Worm (Caenorhabditis elegans) whole organism, young adult: ENCODE results near the gene C25H3.10.

ENCODE experiments used
- B0019.2 ChIP-seq: fragments of 200-800 bp; sonication (Bioruptor generic); conservative IDR thresholded peaks from 2 replicates; pipeline ENCODE4 v1.3.6; 2022; ENCODE audit warnings: missing genetic modification reagents, missing genetic modification characterization, missing compliant biosample characterization
- C06A6.2 ChIP-seq: fragments of 200-800 bp; sonication (Bioruptor generic); conservative IDR thresholded peaks from 2 replicates; pipeline ENCODE4 v1.3.6; 2022; ENCODE audit warnings: missing genetic modification characterization, missing compliant biosample characterization
- F22D6.2 ChIP-seq: sonication (generic microtip); optimal IDR thresholded peaks from 2 replicates; lab custom pipeline; 2016; ENCODE audit warnings: mild to moderate bottlenecking, missing genetic modification characterization, missing compliant biosample characterization
- F23B12.7 ChIP-seq: sonication (generic microtip); optimal IDR thresholded peaks from 2 replicates; lab custom pipeline; 2017; ENCODE audit warnings: missing genetic modification characterization, mild to moderate bottlenecking, missing compliant biosample characterization, antibody characterized with exemption, moderate library complexity; ENCODE audit not compliant: insufficient read depth
- F37B4.10 ChIP-seq: fragments of 200-800 bp; sonication (Bioruptor generic); IDR thresholded peaks from 2 replicates; pipeline ENCODE4 v1.3.6; 2022; ENCODE audit warnings: missing genetic modification characterization, missing compliant biosample characterization
- F49E8.2 ChIP-seq: sonication (generic microtip); optimal IDR thresholded peaks from 3 replicates; lab custom pipeline; 2017; ENCODE audit warnings: missing genetic modification characterization, mild to moderate bottlenecking, missing compliant biosample characterization, antibody characterized with exemption, moderate library complexity; ENCODE audit not compliant: insufficient read depth
- K11D2.4 ChIP-seq: fragments of 200-800 bp; sonication (Bioruptor generic); IDR thresholded peaks from 2 replicates; pipeline ENCODE4 v1.3.6; 2022; ENCODE audit warnings: missing genetic modification reagents, missing genetic modification characterization, missing compliant biosample characterization
- Y79H2A.3 ChIP-seq: fragments of 200-800 bp; sonication (Bioruptor generic); conservative IDR thresholded peaks from 2 replicates; pipeline ENCODE4 v1.3.6; 2022; ENCODE audit warnings: missing genetic modification reagents, missing genetic modification characterization, missing compliant biosample characterization
- Y95B8A.8 ChIP-seq: fragments of 200-800 bp; sonication (Bioruptor generic); IDR thresholded peaks from 2 replicates; pipeline ENCODE4 v1.3.6; 2022; ENCODE audit warnings: missing genetic modification reagents, missing genetic modification characterization, missing compliant biosample characterization
- ZK185.1 ChIP-seq: sonication (generic microtip); optimal IDR thresholded peaks from 2 replicates; lab custom pipeline; 2016; ENCODE audit warnings: mild to moderate bottlenecking, missing genetic modification characterization, missing compliant biosample characterization; ENCODE audit not compliant: poor library complexity, severe bottlenecking
- ama-1 ChIP-seq, 3 experiments: fragments of 150-350 bp in 1 of 3; sonication (generic microtip) in 2 of 3; optimal IDR thresholded peaks; 2 replicates each; lab custom pipeline; 2014 to 2018; ENCODE audit warnings: missing biosample characterization in 2 of 3, missing genetic modification characterization in 2 of 3, missing genetic modification reagents in 2 of 3
- athp-1 ChIP-seq: sonication (generic microtip); optimal IDR thresholded peaks from 2 replicates; lab custom pipeline; 2017; ENCODE audit warnings: mild to moderate bottlenecking, missing genetic modification characterization, missing compliant biosample characterization
- bed-2 ChIP-seq: fragments of 200-800 bp; sonication (Bioruptor generic); IDR thresholded peaks from 2 replicates; pipeline ENCODE4 v1.3.6; 2022; ENCODE audit warnings: missing genetic modification reagents, missing genetic modification characterization, missing compliant biosample characterization
- ceh-100 ChIP-seq: fragments of 200-800 bp; sonication (Bioruptor generic); IDR thresholded peaks from 2 replicates; pipeline ENCODE4 v1.3.6; 2022; ENCODE audit warnings: missing genetic modification reagents, missing genetic modification characterization, missing compliant biosample characterization
- ceh-27 ChIP-seq: fragments of 200-800 bp; sonication (Bioruptor generic); optimal IDR thresholded peaks from 2 replicates; lab custom pipeline; 2018; ENCODE audit warnings: mild to moderate bottlenecking, missing genetic modification characterization, moderate library complexity, missing compliant biosample characterization
- ceh-40 ChIP-seq: fragments of 200-800 bp; sonication (Bioruptor generic); IDR thresholded peaks from 2 replicates; pipeline ENCODE4 v1.3.6; 2022; ENCODE audit warnings: missing genetic modification characterization, missing compliant biosample characterization
- ceh-91 ChIP-seq: fragments of 200-800 bp; sonication (Bioruptor generic); IDR thresholded peaks from 2 replicates; pipeline ENCODE4 v1.3.6; 2022; ENCODE audit warnings: missing genetic modification reagents, missing genetic modification characterization, missing compliant biosample characterization
- chd-7 ChIP-seq: sonication (generic microtip); optimal IDR thresholded peaks from 2 replicates; lab custom pipeline; 2016; ENCODE audit warnings: mild to moderate bottlenecking, missing genetic modification characterization, moderate library complexity, missing compliant biosample characterization
- die-1 ChIP-seq: sonication (generic microtip); optimal IDR thresholded peaks from 2 replicates; lab custom pipeline; 2016; ENCODE audit warnings: missing genotype, mild to moderate bottlenecking, missing genetic modification characterization, missing compliant biosample characterization
- egl-18 ChIP-seq: fragments of 200-800 bp; sonication (Bioruptor generic); IDR thresholded peaks from 2 replicates; pipeline ENCODE4 v1.3.6; 2022; ENCODE audit warnings: missing genetic modification reagents, missing genetic modification characterization, missing compliant biosample characterization
- fkh-3 ChIP-seq: sonication (generic microtip); optimal IDR thresholded peaks from 2 replicates; lab custom pipeline; 2016; ENCODE audit warnings: mild to moderate bottlenecking, missing genetic modification characterization, missing compliant biosample characterization
- hlh-26 ChIP-seq: fragments of 200-800 bp; sonication (Bioruptor generic); conservative IDR thresholded peaks from 2 replicates; pipeline ENCODE4 v1.3.6; 2022; ENCODE audit warnings: missing genetic modification reagents, missing genetic modification characterization, missing compliant biosample characterization
- hrde-1 ChIP-seq: sonication (generic microtip); optimal IDR thresholded peaks from 2 replicates; lab custom pipeline; 2016; ENCODE audit warnings: missing genetic modification characterization, mild to moderate bottlenecking, missing compliant biosample characterization, moderate library complexity, missing genotype, missing genetic modification reagents, borderline replicate concordance
- lin-40 ChIP-seq: sonication (generic microtip); optimal IDR thresholded peaks from 2 replicates; lab custom pipeline; 2016; ENCODE audit warnings: missing genetic modification characterization, mild to moderate bottlenecking, missing compliant biosample characterization, missing genotype, missing genetic modification reagents
- lin-54 ChIP-seq: fragments of 200-800 bp; sonication (Bioruptor generic); optimal IDR thresholded peaks from 2 replicates; lab custom pipeline; 2018; ENCODE audit warnings: mild to moderate bottlenecking, missing genetic modification characterization, missing compliant biosample characterization
- lsl-1 ChIP-seq: fragments of 200-800 bp; sonication (Bioruptor generic); optimal IDR thresholded peaks from 2 replicates; lab custom pipeline; 2018; ENCODE audit warnings: mild to moderate bottlenecking, missing genetic modification characterization, moderate library complexity, missing compliant biosample characterization
- madf-6 ChIP-seq: fragments of 200-800 bp; sonication (Bioruptor generic); IDR thresholded peaks from 2 replicates; pipeline ENCODE4 v1.3.6; 2022; ENCODE audit warnings: missing genetic modification reagents, missing genetic modification characterization, missing compliant biosample characterization
- nhr-80 ChIP-seq: sonication (generic microtip); optimal IDR thresholded peaks from 2 replicates; lab custom pipeline; 2016; ENCODE audit warnings: missing genetic modification characterization, missing compliant biosample characterization
- nhr-90 ChIP-seq: sonication (generic microtip); optimal IDR thresholded peaks from 2 replicates; lab custom pipeline; 2016; ENCODE audit warnings: missing genotype, mild to moderate bottlenecking, missing genetic modification characterization, missing compliant biosample characterization
- rec-8 ChIP-seq, 2 experiments: sonication (generic microtip); optimal IDR thresholded peaks; 2 replicates each; lab custom pipeline; 2016; ENCODE audit warnings: mild to moderate bottlenecking in 2 of 2, missing genetic modification characterization in 2 of 2, missing genetic modification reagents in 2 of 2, missing genotype in 2 of 2, missing biosample characterization in 1 of 2, missing compliant biosample characterization in 1 of 2, moderate library complexity in 1 of 2
- sdz-38 ChIP-seq: sonication (generic microtip); optimal IDR thresholded peaks from 2 replicates; lab custom pipeline; 2016; ENCODE audit warnings: missing genotype, missing genetic modification characterization, missing compliant biosample characterization
- snpc-1.1 ChIP-seq: sonication (generic microtip); optimal IDR thresholded peaks from 2 replicates; lab custom pipeline; 2017; ENCODE audit warnings: missing genetic modification characterization, mild to moderate bottlenecking, missing compliant biosample characterization, antibody characterized with exemption, moderate library complexity, missing genotype, missing genetic modification reagents; ENCODE audit not compliant: insufficient read depth
- snpc-4 ChIP-seq, 5 experiments: fragments of 150-350 bp in 1 of 5; sonication (generic microtip) in 4 of 5; optimal IDR thresholded peaks; 2 replicates each; lab custom pipeline; 2014 to 2018; ENCODE audit warnings: missing genetic modification characterization in 5 of 5, missing biosample characterization in 3 of 5, antibody characterized with exemption in 2 of 5, mild to moderate bottlenecking in 2 of 5, missing compliant biosample characterization in 2 of 5, missing genotype in 2 of 5, moderate library complexity in 2 of 5, missing genetic modification reagents in 1 of 5
- xnd-1 ChIP-seq: sonication (generic microtip); optimal IDR thresholded peaks from 2 replicates; lab custom pipeline; 2016; ENCODE audit warnings: missing genotype, missing genetic modification reagents, missing genetic modification characterization, missing compliant biosample characterization
- zim-3 ChIP-seq: sonication (generic microtip); optimal IDR thresholded peaks from 2 replicates; lab custom pipeline; 2017; ENCODE audit warnings: mild to moderate bottlenecking, missing genetic modification characterization, moderate library complexity, missing compliant biosample characterization
- ztf-26 ChIP-seq: sonication (generic microtip); optimal IDR thresholded peaks from 2 replicates; lab custom pipeline; 2017; ENCODE audit warnings: missing genetic modification characterization, missing compliant biosample characterization
- ztf-3 ChIP-seq: fragments of 200-800 bp; sonication (Bioruptor generic); optimal IDR thresholded peaks from 2 replicates; lab custom pipeline; 2018; ENCODE audit warnings: mild to moderate bottlenecking, missing genetic modification characterization, missing compliant biosample characterization

The C25H3.10 gene

ce11 chrII:5688959-5689358 lies 9.8 kb downstream of the C25H3.10 start, which contains the start of gene C25H3.11 (continued):
- TF ChIP-seq chd-7 (tag; lab: Kevin White, UChicago) (no peak), ztf-26 (tag; lab: Kevin White, UChicago) (no peak), egl-18 (GFP tag; lab: Robert Waterston, UW) (no peak), madf-6 (GFP tag; lab: Robert Waterston, UW) (peak; percentile 12; the same call in 1 of the 2 replicates), xnd-1 (tag; lab: Kevin White, UChicago) (no peak), Y79H2A.3 (GFP tag; lab: Robert Waterston, UW) (no peak), lin-40 (tag; lab: Kevin White, UChicago) (peak; percentile 6), nhr-80 (tag; lab: Kevin White, UChicago) (peak; percentile 61), K11D2.4 (GFP tag; lab: Robert Waterston, UW) (no peak), snpc-4 (GFP tag; optimal IDR thresholded peaks at IDR 0.05; lab: Kevin White, UChicago) (no peak), snpc-4 (tag; optimal IDR thresholded peaks at IDR 0.05; lab: Kevin White, UChicago) (peak in 3 of 4 experiments; percentile 10 to 46 (median 33)), B0019.2 (GFP tag; lab: Robert Waterston, UW) (no peak), rec-8 (tag; optimal IDR thresholded peaks at IDR 0.05; lab: Kevin White, UChicago) (no peak), hrde-1 (tag; lab: Kevin White, UChicago) (no peak), fkh-3 (tag; lab: Kevin White, UChicago) (no peak)

DNA sequence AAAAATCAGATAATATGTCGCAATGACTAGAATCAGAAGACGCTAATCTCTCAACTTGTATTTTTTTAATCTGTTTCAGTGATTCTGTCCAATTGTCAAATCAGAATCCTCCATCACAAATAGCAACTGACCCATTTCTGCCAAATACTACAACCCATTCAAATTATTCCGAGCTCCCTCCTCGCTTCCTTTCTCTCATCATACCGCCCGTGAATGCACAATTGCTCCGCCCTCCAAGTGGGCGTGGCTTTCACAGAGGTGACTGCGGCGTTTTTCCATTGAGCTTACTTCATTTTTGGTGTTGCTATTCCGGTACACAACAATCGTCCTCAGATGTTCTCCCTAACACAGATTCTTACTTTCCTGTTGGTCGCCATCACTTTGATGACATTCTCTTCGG lies 18.1 kb downstream of the C25H3.10 start, which contains the start of gene flp-27:
Gene flp-27, plus strand, starts transcription at position 301 of the 400 bp plus-strand sequence.
- TF ChIP-seq F49E8.2 (tag; lab: Kevin White, UChicago) (no peak), athp-1 (tag; lab: Kevin White, UChicago) (no peak), lin-54 (GFP tag; lab: Kevin White, UChicago) (no peak), ZK185.1 (no peak), C06A6.2 (GFP tag; lab: Robert Waterston, UW) (no peak), zim-3 (no peak), Y95B8A.8 (GFP tag; lab: Robert Waterston, UW) (no peak), die-1 (no peak), F22D6.2 (tag; lab: Kevin White, UChicago) (no peak), bed-2 (GFP tag; lab: Robert Waterston, UW) (no peak), hlh-26 (GFP tag; lab: Robert Waterston, UW) (no peak), F37B4.10 (no peak), ama-1 (optimal IDR thresholded peaks at IDR 0.05; lab: Kevin White, UChicago) (no peak), ama-1 (GFP tag; optimal IDR thresholded peaks at IDR 0.05; lab: Kevin White, UChicago) (no peak), snpc-1.1 (tag; lab: Kevin White, UChicago) (no peak), chd-7 (tag; lab: Kevin White, UChicago) (no peak), F23B12.7 (tag; lab: Kevin White, UChicago) (no peak), ztf-26 (tag; lab: Kevin White, UChicago) (no peak), lsl-1 (GFP tag; lab: Kevin White, UChicago) (no peak), fkh-3 (tag; lab: Kevin White, UChicago) (no peak), sdz-38 (tag; lab: Kevin White, UChicago) (no peak)

DNA sequence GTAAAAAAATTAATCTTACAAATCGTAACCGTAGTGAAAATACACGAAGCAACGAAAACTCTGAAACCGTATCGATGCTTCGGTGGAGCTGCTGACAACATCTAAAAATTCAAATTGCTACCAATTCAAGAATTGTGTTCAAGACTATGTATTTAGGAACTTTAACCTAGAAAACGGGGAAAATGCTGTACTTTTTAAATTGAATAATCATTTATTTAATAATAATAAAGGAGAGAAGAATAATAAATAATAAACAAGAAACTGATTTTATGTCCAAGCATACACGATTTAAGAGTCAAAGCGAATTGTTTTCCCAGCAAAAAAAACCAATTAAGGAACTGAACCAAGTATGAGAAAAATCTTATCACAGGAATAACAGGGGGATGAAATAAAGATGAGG lies 29.2 kb downstream of the C25H3.10 start, which contains the start of gene C25H3.17:
Gene C25H3.17, minus strand, starts transcription at position 101 of the 400 bp plus-strand sequence.
- TF ChIP-seq ceh-100 (GFP tag; lab: Robert Waterston, UW) (no peak), ceh-91 (no peak), madf-6 (GFP tag; lab: Robert Waterston, UW) (no peak), ceh-27 (no peak), Y79H2A.3 (GFP tag; lab: Robert Waterston, UW) (no peak), ztf-3 (GFP tag; lab: Kevin White, UChicago) (no peak), nhr-90 (no peak), ceh-40 (GFP tag; lab: Robert Waterston, UW) (no peak)
